Worm (Caenorhabditis elegans) whole organism, midembryonic: ENCODE results near the gene F32D8.15.

Source experiments
- T22C8.4 ChIP-seq: fragments of 200-800 bp; sonication (Bioruptor generic); IDR thresholded peaks from 2 replicates; pipeline ENCODE4 v1.3.6; 2022; ENCODE audit warnings: missing genetic modification characterization, missing compliant biosample characterization
- cog-1 ChIP-seq: sonication (generic microtip); optimal IDR thresholded peaks from 2 replicates; lab custom pipeline; 2016; ENCODE audit warnings: missing genetic modification characterization, missing compliant biosample characterization
- flt-1 ChIP-seq: fragments of 200-800 bp; sonication (Bioruptor generic); IDR thresholded peaks from 2 replicates; pipeline ENCODE4 v1.3.6; 2022; ENCODE audit warnings: missing genetic modification characterization, missing compliant biosample characterization
- klf-2 ChIP-seq: fragments of 200-800 bp; sonication (Bioruptor generic); conservative IDR thresholded peaks from 2 replicates; pipeline ENCODE4 v1.3.6; 2022; ENCODE audit warnings: missing genetic modification reagents, missing genetic modification characterization, missing compliant biosample characterization
- med-1 ChIP-seq: sonication (generic microtip); optimal IDR thresholded peaks from 2 replicates; lab custom pipeline; 2017; ENCODE audit warnings: missing genetic modification characterization, mild to moderate bottlenecking, missing compliant biosample characterization, antibody characterized with exemption, missing genetic modification reagents; ENCODE audit not compliant: insufficient read depth
- ref-1 ChIP-seq: fragments of 200-800 bp; sonication (Bioruptor generic); conservative IDR thresholded peaks from 2 replicates; pipeline ENCODE4 v1.3.6; 2022; ENCODE audit warnings: missing genetic modification reagents, missing genetic modification characterization, missing compliant biosample characterization
- tab-1 ChIP-seq: fragments of 200-800 bp; sonication (Bioruptor generic); IDR thresholded peaks from 2 replicates; pipeline ENCODE4 v1.3.6; 2022; ENCODE audit warnings: missing genetic modification characterization, missing compliant biosample characterization
- ztf-23 ChIP-seq: fragments of 200-800 bp; sonication (Bioruptor generic); IDR thresholded peaks from 2 replicates; pipeline ENCODE4 v1.3.6; 2022; ENCODE audit warnings: missing genetic modification reagents, missing genetic modification characterization, missing compliant biosample characterization
- ztf-29 ChIP-seq: fragments of 200-800 bp; sonication (Bioruptor generic); IDR thresholded peaks from 2 replicates; pipeline ENCODE4 v1.3.6; 2022; ENCODE audit warnings: missing genetic modification reagents, missing genetic modification characterization, missing compliant biosample characterization

Gene F32D8.15

ce11 chrV:10877808-10878600 is 25.8 kb upstream of the F32D8.15 start:
- TF ChIP-seq med-1 (GFP tag; lab: Kevin White, UChicago), result no peak
- TF ChIP-seq ref-1, result no peak
- TF ChIP-seq ztf-29 (GFP tag; lab: Robert Waterston, UW), result no peak
- TF ChIP-seq cog-1 (tag; lab: Kevin White, UChicago), result no peak
- no peak for TF ChIP-seq ztf-23 (GFP tag; lab: Robert Waterston, UW)
- no peak for TF ChIP-seq flt-1 (GFP tag; lab: Robert Waterston, UW)
- no peak for TF ChIP-seq klf-2 (GFP tag; lab: Robert Waterston, UW)
- TF ChIP-seq tab-1 (GFP tag; lab: Robert Waterston, UW), result no peak
- TF ChIP-seq T22C8.4 (GFP tag; lab: Robert Waterston, UW), result no peak

- TF ChIP-seq flt-1 (GFP tag; lab: Robert Waterston, UW) (no peak), tab-1 (GFP tag; lab: Robert Waterston, UW) (no peak), ztf-23 (GFP tag; lab: Robert Waterston, UW) (no peak), ztf-29 (GFP tag; lab: Robert Waterston, UW) (no peak), cog-1 (tag; lab: Kevin White, UChicago) (no peak), med-1 (GFP tag; lab: Kevin White, UChicago) (no peak), ref-1 (no peak), T22C8.4 (GFP tag; lab: Robert Waterston, UW) (no peak), klf-2 (GFP tag; lab: Robert Waterston, UW) (no peak)
Observed at ce11 chrV:10880138-10880882, 23.5 kb upstream of the F32D8.15 start, which contains the start of gene F32D8.1. Gene F32D8.1, plus strand, starts transcription at chrV:10880832.

- TF ChIP-seq flt-1 (GFP tag; lab: Robert Waterston, UW) (no peak), T22C8.4 (GFP tag; lab: Robert Waterston, UW) (no peak), tab-1 (GFP tag; lab: Robert Waterston, UW) (no peak), ztf-23 (GFP tag; lab: Robert Waterston, UW) (no peak), klf-2 (GFP tag; lab: Robert Waterston, UW) (no peak), cog-1 (tag; lab: Kevin White, UChicago) (no peak), ztf-29 (GFP tag; lab: Robert Waterston, UW) (no peak), med-1 (GFP tag; lab: Kevin White, UChicago) (no peak), ref-1 (no peak)
Observed at ce11 chrV:10883478-10883877, 20.4 kb upstream of the F32D8.15 start, which contains the start of gene F32D8.2. Gene F32D8.2, plus strand, starts transcription at chrV:10883778.

- no peak for TF ChIP-seq cog-1 (tag; lab: Kevin White, UChicago)
- no peak for TF ChIP-seq tab-1 (GFP tag; lab: Robert Waterston, UW)
- TF ChIP-seq klf-2 (GFP tag; lab: Robert Waterston, UW), result no peak
- no peak for TF ChIP-seq ztf-23 (GFP tag; lab: Robert Waterston, UW)
- no peak for TF ChIP-seq ref-1
- no peak for TF ChIP-seq ztf-29 (GFP tag; lab: Robert Waterston, UW)
Observed at ce11 chrV:10886405-10886887, 17.4 kb upstream of the F32D8.15 start, which contains the start of gene F32D8.3. Gene F32D8.3, plus strand, starts transcription at chrV:10886837.

ce11 chrV:10887564-10887963 is 16.3 kb upstream of the F32D8.15 start:
- TF ChIP-seq cog-1 (tag; lab: Kevin White, UChicago) (no peak), ref-1 (no peak), T22C8.4 (GFP tag; lab: Robert Waterston, UW) (no peak), ztf-29 (GFP tag; lab: Robert Waterston, UW) (no peak), ztf-23 (GFP tag; lab: Robert Waterston, UW) (no peak), med-1 (GFP tag; lab: Kevin White, UChicago) (no peak), klf-2 (GFP tag; lab: Robert Waterston, UW) (no peak), flt-1 (GFP tag; lab: Robert Waterston, UW) (no peak), tab-1 (GFP tag; lab: Robert Waterston, UW) (no peak)

ce11 chrV:10888153-10888552 is 15.7 kb upstream of the F32D8.15 start:
- no peak for TF ChIP-seq ztf-29 (GFP tag; lab: Robert Waterston, UW)
- no peak for TF ChIP-seq tab-1 (GFP tag; lab: Robert Waterston, UW)
- no peak for TF ChIP-seq klf-2 (GFP tag; lab: Robert Waterston, UW)
- TF ChIP-seq cog-1 (tag; lab: Kevin White, UChicago), result no peak
- TF ChIP-seq ref-1, result no peak
- TF ChIP-seq med-1 (GFP tag; lab: Kevin White, UChicago), result no peak
- no peak for TF ChIP-seq ztf-23 (GFP tag; lab: Robert Waterston, UW)
- TF ChIP-seq flt-1 (GFP tag; lab: Robert Waterston, UW), result no peak
- TF ChIP-seq T22C8.4 (GFP tag; lab: Robert Waterston, UW), result no peak

- TF ChIP-seq tab-1 (GFP tag; lab: Robert Waterston, UW), result no peak
- no peak for TF ChIP-seq med-1 (GFP tag; lab: Kevin White, UChicago)
- TF ChIP-seq ztf-29 (GFP tag; lab: Robert Waterston, UW), result no peak
- no peak for TF ChIP-seq cog-1 (tag; lab: Kevin White, UChicago)
- no peak for TF ChIP-seq T22C8.4 (GFP tag; lab: Robert Waterston, UW)
Observed at ce11 chrV:10889036-10889435, 14.8 kb upstream of the F32D8.15 start, which contains the start of gene F32D8.11. Gene F32D8.11, minus strand, starts transcription at chrV:10889136.

ce11 chrV:10889774-10890173 is 14.1 kb upstream of the F32D8.15 start:
- TF ChIP-seq klf-2 (GFP tag; lab: Robert Waterston, UW) (no peak), med-1 (GFP tag; lab: Kevin White, UChicago) (no peak), ref-1 (no peak), T22C8.4 (GFP tag; lab: Robert Waterston, UW) (no peak)
